Fruit fly (Drosophila melanogaster) whole organism: ENCODE results near the gene Fer1HCH.

Source experiments
- EcR ChIP-seq, 2 experiments: fragments of >200 bp; optimal IDR thresholded peaks; 2 replicates each; lab custom pipeline; 2017; ENCODE audit warnings: missing biosample characterization in 2 of 2, missing genetic modification characterization in 2 of 2, missing genetic modification reagents in 2 of 2
- usp ChIP-seq: fragments of >200 bp; optimal IDR thresholded peaks from 2 replicates; lab custom pipeline; 2017; ENCODE audit warnings: missing biosample characterization, missing genetic modification characterization, mixed read lengths

DNA sequence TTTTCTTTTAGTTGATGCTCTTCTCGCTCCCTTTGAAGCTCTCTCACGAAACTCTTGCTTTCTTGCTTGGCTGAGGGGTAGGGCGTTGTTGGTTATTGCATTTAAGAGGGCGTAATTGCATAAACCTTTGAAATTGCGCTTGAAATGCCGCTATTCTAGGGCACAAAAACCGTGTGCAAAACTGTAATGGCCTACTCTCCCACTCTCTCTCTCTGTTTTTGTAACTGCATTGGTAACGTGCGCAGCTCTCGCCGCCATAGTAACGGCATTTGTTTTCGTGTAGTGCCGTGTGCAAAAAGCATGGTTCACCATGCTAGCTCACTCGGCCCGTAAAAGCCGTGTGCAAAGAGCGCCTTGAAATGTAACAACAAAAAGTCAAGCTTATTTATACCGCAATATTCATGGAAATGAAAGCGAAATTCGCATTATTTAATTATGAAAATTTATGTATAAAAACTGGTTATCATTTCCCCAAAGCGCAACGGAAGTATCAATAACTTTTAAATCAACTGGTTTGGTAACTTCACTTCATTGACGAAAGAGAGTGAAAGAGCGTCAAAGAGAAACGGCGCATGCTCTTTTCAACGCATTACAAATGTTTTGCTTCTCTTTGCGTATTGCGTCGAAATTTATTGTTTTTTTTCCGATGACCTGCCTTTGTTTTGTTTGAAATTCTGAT, 1.1 kb downstream of the Fer1HCH start:
- no peak for TF ChIP-seq EcR (GFP tag; optimal IDR thresholded peaks at IDR 0.05; lab: Kevin White, UChicago)
- TF ChIP-seq usp (GFP tag; lab: Kevin White, UChicago) = no peak
